Fruit fly (Drosophila melanogaster): ENCODE results near the gene CG33769.

CG33769 gene

DNA sequence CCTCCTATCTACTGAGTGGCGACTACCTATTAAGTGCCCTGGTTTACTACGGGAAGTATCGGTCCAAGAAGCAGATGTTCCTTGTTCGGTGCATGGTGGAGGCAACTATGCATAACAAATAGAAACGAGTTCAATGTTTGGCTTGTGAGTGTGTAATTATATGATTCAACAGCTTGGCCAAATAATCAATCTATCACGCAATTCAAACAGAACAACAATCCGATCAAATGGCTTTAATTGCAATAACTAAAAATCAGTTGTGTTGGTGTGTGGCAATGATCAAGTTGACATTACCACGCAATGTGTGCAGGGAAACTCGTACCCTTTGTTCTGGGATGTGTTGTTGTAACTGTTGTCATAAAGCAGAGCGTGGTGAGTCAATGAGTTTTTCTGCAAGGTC, at the start of gene CG33769:
Gene CG33769, plus strand, starts transcription at position 301 of the 400 bp plus-strand sequence.
- no peak for TF ChIP-seq noc (tag; optimal IDR thresholded peaks at IDR 0.05)

dm6 chr3L:22605637-22606419, 41.9 kb upstream of the CG33769 start, which contains the start of gene ND-B14.5AL:
TSS of gene ND-B14.5AL (plus strand) at chr3L:22606369.
- TF ChIP-seq noc (tag; optimal IDR thresholded peaks at IDR 0.05): no peak

- TF ChIP-seq noc (tag; optimal IDR thresholded peaks at IDR 0.05): no peak
Observed at dm6 chr3L:22607076-22607475, 40.7 kb upstream of the CG33769 start.

DNA sequence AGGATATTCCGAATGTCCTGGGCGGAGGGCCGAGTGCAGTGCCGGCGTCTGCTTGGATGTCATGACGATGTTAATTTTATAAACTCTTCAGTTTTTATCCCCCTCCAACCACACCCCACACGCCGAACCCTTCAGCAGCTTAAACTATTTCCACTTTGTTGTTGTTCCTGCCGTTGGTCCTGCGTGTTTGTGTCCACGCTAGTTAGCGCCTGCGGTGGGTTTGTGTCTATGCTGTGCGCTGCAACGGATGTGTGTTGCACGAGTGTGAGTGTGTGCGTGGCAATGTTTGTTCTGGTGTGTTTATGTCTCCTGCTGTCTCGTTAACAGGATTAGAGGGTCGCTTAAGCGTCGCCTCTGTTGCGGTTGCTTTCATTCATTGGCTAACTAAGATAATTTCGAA, 30.9 kb upstream of the CG33769 start:
- no peak for TF ChIP-seq noc (tag; optimal IDR thresholded peaks at IDR 0.05)

DNA sequence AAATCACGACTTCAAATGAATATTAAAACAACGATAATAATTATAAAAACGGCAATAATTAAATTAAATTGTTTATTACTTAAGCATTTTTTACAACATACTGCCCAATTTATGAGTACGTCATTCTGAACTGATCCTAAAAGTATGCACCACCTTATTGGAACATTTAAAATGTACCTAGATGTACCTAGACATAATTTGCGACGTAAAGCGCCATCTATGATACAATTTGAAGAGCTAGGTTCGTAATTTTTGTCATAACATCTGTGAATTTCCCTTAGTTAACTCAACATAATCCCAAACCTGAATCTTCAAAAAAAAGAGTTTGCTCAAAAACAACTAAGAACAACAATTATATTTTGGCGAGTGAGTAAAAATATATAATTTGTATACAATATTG, 13.6 kb upstream of the CG33769 start:
- TF ChIP-seq noc (tag; optimal IDR thresholded peaks at IDR 0.05): no peak

dm6 chr3L:22637866-22638534, 9.7 kb upstream of the CG33769 start, which contains the start of gene CG14459:
TSS of gene CG14459 (minus strand) at chr3L:22637916.
- no peak for TF ChIP-seq noc (tag; optimal IDR thresholded peaks at IDR 0.05)

- TF ChIP-seq noc (tag; optimal IDR thresholded peaks at IDR 0.05): no peak
Observed at dm6 chr3L:22642276-22642900, 5.3 kb upstream of the CG33769 start.

- TF ChIP-seq noc (tag; optimal IDR thresholded peaks at IDR 0.05): no peak
Observed at dm6 chr3L:22645327-22645726, 2.4 kb upstream of the CG33769 start, which contains the start of gene CG33766. TSS of gene CG33766 (plus strand) at chr3L:22645627.

dm6 chr3L:22646007-22646406, 1.7 kb upstream of the CG33769 start, which contains the start of gene CG33767:
TSS of gene CG33767 (plus strand) at chr3L:22646307.
- no peak for TF ChIP-seq noc (tag; optimal IDR thresholded peaks at IDR 0.05)

DNA sequence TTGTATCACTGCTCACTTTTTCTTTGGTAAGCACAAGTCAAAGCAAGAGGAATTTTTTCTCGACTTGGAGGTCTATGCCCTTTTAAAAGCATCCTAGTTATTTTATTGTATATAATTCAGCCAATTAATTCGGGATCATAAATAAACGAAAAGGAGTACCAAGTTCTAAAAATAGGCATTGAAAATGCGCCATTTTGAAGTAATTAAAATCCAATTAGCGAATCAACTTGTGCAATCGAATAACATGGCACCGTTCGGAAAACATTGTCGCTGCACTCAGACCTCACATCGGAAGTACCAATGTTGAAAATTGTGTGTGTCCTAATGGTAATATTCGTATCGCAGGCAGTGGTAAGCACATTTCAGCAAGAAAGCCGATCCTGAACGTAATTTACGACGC, 864 bp upstream of the CG33769 start, which contains the start of gene CG33768:
Gene CG33768, plus strand, starts transcription at position 301 of the 400 bp plus-strand sequence.
- no peak for TF ChIP-seq noc (tag; optimal IDR thresholded peaks at IDR 0.05)

DNA sequence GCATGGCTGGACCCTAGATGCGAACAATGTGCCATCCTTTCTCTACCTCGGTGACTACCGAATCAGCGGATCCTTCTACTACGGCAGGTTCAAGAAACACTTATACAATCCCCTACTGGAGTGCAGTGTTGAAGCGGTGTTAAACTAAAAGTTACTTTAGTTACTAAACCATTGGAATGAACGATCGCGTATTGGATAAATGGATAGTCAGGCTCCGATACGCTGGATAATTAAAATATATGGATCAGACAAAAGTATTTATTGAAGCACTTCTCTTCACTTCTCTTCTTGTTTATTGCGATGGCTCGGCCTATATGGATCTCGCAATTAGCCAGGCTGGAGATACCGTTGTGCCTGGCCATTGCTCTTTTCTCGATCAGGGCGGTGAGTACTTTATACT, 645 bp downstream of the CG33769 start, which contains the start of gene CG33770:
Gene CG33770, plus strand, starts transcription at position 301 of the 400 bp plus-strand sequence.
- TF ChIP-seq noc (tag; optimal IDR thresholded peaks at IDR 0.05): no peak

dm6 chr3L:22649096-22649495, 1.4 kb downstream of the CG33769 start, which contains the start of gene CG33771:
TSS of gene CG33771 (plus strand) at chr3L:22649396.
- no peak for TF ChIP-seq noc (tag; optimal IDR thresholded peaks at IDR 0.05)

DNA sequence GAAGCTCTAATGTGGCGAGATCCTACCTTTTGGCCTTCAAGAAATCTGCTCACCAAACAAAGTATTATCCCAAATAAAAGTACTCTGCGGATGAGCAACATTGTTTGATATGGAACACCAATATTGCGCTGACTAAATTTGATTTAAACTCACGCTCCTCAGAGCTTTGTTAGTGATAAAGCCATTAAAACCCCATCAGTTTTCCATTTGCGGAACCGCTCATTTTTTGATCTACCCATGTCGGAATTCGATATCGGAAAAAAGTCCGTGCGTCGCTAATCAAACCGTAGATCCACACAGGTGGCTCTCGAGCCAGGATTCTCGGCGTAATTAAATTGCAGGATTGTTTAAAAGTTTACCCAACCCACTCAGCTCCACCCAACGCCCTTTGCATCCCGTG, 4.7 kb downstream of the CG33769 start, which contains the start of gene CG33772:
Gene CG33772, minus strand, starts transcription at position 101 of the 400 bp plus-strand sequence.
- no peak for TF ChIP-seq noc (tag; optimal IDR thresholded peaks at IDR 0.05)

dm6 chr3L:22665110-22665509, 17.4 kb downstream of the CG33769 start:
- no peak for TF ChIP-seq noc (tag; optimal IDR thresholded peaks at IDR 0.05)

DNA sequence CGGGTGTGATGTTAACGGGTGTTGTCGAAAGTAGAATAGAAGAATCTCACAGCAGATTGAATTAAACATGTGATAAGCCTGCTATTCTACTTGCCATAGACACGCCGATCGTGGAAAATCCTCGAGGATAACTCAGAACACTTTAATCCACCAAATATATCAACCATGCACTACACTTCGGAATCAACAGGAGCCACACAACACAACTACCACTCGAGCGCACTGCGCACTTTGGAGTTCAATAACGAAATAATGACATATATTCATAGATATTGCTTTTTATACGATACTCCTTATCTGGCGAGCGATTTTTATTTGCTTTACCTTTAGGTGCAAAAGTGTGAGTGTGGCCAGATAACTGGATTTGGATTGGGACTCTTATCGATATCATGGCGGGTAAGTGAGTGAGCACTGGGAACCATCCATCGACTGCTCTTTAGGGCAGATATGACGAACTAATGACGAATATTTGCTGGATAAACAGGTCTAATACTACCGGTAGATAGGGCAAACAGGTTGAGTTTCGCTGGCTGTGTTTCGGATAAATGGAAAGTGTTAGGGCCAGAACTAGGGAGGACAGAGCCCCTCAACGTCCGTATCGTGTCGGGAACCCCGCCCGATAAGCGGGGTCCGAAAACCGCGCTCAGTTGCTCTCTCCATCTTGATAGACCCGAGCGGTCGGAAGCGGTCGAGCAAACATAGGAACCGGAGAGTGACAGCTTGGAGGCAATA, 21.7 kb downstream of the CG33769 start, which contains the start of gene Jhbp6:
Gene Jhbp6, plus strand, starts transcription at position 682 of the 732 bp plus-strand sequence.
- peak; percentile 15 for TF ChIP-seq noc (tag; optimal IDR thresholded peaks at IDR 0.05)
